Worm (Caenorhabditis elegans) whole organism, young adult: ENCODE results near the gene flh-3.

ENCODE experiments used
- C17E4.6 ChIP-seq: fragments of 200-800 bp; sonication (Bioruptor generic); IDR thresholded peaks from 2 replicates; pipeline ENCODE4 v1.3.6; 2022; ENCODE audit warnings: missing genetic modification reagents, missing genetic modification characterization, missing compliant biosample characterization
- F10E7.11 ChIP-seq: sonication (generic microtip); optimal IDR thresholded peaks from 2 replicates; lab custom pipeline; 2017; ENCODE audit warnings: mild to moderate bottlenecking, missing genetic modification characterization, moderate library complexity, missing compliant biosample characterization
- F22D6.2 ChIP-seq: sonication (generic microtip); optimal IDR thresholded peaks from 2 replicates; lab custom pipeline; 2016; ENCODE audit warnings: mild to moderate bottlenecking, missing genetic modification characterization, missing compliant biosample characterization
- T07F8.4 ChIP-seq: sonication (generic microtip); optimal IDR thresholded peaks from 2 replicates; lab custom pipeline; 2016; ENCODE audit warnings: mild to moderate bottlenecking, missing genetic modification characterization, moderate library complexity, missing compliant biosample characterization
- akir-1 ChIP-seq: fragments of 200-800 bp; sonication (Bioruptor generic); optimal IDR thresholded peaks from 2 replicates; lab custom pipeline; 2018; ENCODE audit warnings: mild to moderate bottlenecking, missing genetic modification characterization, moderate library complexity, missing compliant biosample characterization
- ama-1 ChIP-seq, 3 experiments: fragments of 150-350 bp in 1 of 3; sonication (generic microtip) in 2 of 3; optimal IDR thresholded peaks; 2 replicates each; lab custom pipeline; 2014 to 2018; ENCODE audit warnings: missing biosample characterization in 2 of 3, missing genetic modification characterization in 2 of 3, missing genetic modification reagents in 2 of 3
- aptf-3 ChIP-seq: fragments of 200-800 bp; sonication (Bioruptor generic); IDR thresholded peaks from 2 replicates; pipeline ENCODE4 v1.3.6; 2022; ENCODE audit warnings: missing genetic modification characterization, missing compliant biosample characterization
- athp-1 ChIP-seq: sonication (generic microtip); optimal IDR thresholded peaks from 2 replicates; lab custom pipeline; 2017; ENCODE audit warnings: mild to moderate bottlenecking, missing genetic modification characterization, missing compliant biosample characterization
- attf-3 ChIP-seq: fragments of 200-800 bp; sonication (Bioruptor generic); conservative IDR thresholded peaks from 2 replicates; pipeline ENCODE4 v1.3.6; 2022; ENCODE audit warnings: missing genetic modification reagents, missing genetic modification characterization, missing compliant biosample characterization
- cebp-2 ChIP-seq: fragments of 200-800 bp; sonication (Bioruptor generic); IDR thresholded peaks from 2 replicates; pipeline ENCODE4 v1.3.6; 2022; ENCODE audit warnings: missing genetic modification characterization, missing compliant biosample characterization
- ceh-27 ChIP-seq: fragments of 200-800 bp; sonication (Bioruptor generic); optimal IDR thresholded peaks from 2 replicates; lab custom pipeline; 2018; ENCODE audit warnings: mild to moderate bottlenecking, missing genetic modification characterization, moderate library complexity, missing compliant biosample characterization
- ceh-58 ChIP-seq: fragments of 200-800 bp; sonication (Bioruptor generic); IDR thresholded peaks from 2 replicates; pipeline ENCODE4 v1.3.6; 2022; ENCODE audit warnings: missing genetic modification characterization, missing compliant biosample characterization
- ceh-79 ChIP-seq: sonication (generic microtip); optimal IDR thresholded peaks from 2 replicates; lab custom pipeline; 2017; ENCODE audit warnings: mild to moderate bottlenecking, missing genetic modification characterization, missing compliant biosample characterization
- ceh-91 ChIP-seq: fragments of 200-800 bp; sonication (Bioruptor generic); IDR thresholded peaks from 2 replicates; pipeline ENCODE4 v1.3.6; 2022; ENCODE audit warnings: missing genetic modification reagents, missing genetic modification characterization, missing compliant biosample characterization
- chd-7 ChIP-seq: sonication (generic microtip); optimal IDR thresholded peaks from 2 replicates; lab custom pipeline; 2016; ENCODE audit warnings: mild to moderate bottlenecking, missing genetic modification characterization, moderate library complexity, missing compliant biosample characterization
- dox-1 ChIP-seq: fragments of 200-800 bp; sonication (Bioruptor generic); IDR thresholded peaks from 2 replicates; pipeline ENCODE4 v1.3.6; 2022; ENCODE audit warnings: missing genetic modification reagents, missing genetic modification characterization, missing compliant biosample characterization
- efl-1 ChIP-seq: fragments of 150-350 bp; optimal IDR thresholded peaks from 2 replicates; lab custom pipeline; 2014; ENCODE audit warnings: missing biosample characterization, missing genetic modification reagents, missing genetic modification characterization
- egrh-3 ChIP-seq: fragments of 200-800 bp; sonication (Bioruptor generic); IDR thresholded peaks from 2 replicates; pipeline ENCODE4 v1.3.6; 2022; ENCODE audit warnings: missing genetic modification reagents, missing genetic modification characterization, missing compliant biosample characterization
- ekl-4 ChIP-seq: fragments of 200-800 bp; sonication (Bioruptor generic); IDR thresholded peaks from 2 replicates; pipeline ENCODE4 v1.3.6; 2022; ENCODE audit warnings: missing genetic modification reagents, missing genetic modification characterization, missing compliant biosample characterization
- ets-4 ChIP-seq: fragments of 200-800 bp; sonication (Bioruptor generic); optimal IDR thresholded peaks from 2 replicates; lab custom pipeline; 2018; ENCODE audit warnings: mild to moderate bottlenecking, missing genetic modification characterization, missing compliant biosample characterization
- him-1 ChIP-seq: sonication (generic microtip); optimal IDR thresholded peaks from 2 replicates; lab custom pipeline; 2016; ENCODE audit warnings: missing genotype, missing genetic modification reagents, missing genetic modification characterization, missing compliant biosample characterization
- hlh-12 ChIP-seq: sonication (generic microtip); optimal IDR thresholded peaks from 2 replicates; lab custom pipeline; 2016; ENCODE audit warnings: missing genetic modification characterization, missing compliant biosample characterization
- hlh-26 ChIP-seq: fragments of 200-800 bp; sonication (Bioruptor generic); conservative IDR thresholded peaks from 2 replicates; pipeline ENCODE4 v1.3.6; 2022; ENCODE audit warnings: missing genetic modification reagents, missing genetic modification characterization, missing compliant biosample characterization
- hmg-20 ChIP-seq: fragments of 200-800 bp; sonication (Bioruptor generic); IDR thresholded peaks from 2 replicates; pipeline ENCODE4 v1.3.6; 2022; ENCODE audit warnings: missing genetic modification reagents, missing genetic modification characterization, missing compliant biosample characterization
- lin-26 ChIP-seq: fragments of 200-800 bp; sonication (Bioruptor generic); IDR thresholded peaks from 2 replicates; pipeline ENCODE4 v1.3.6; 2022; ENCODE audit warnings: missing genetic modification reagents, missing genetic modification characterization, missing compliant biosample characterization
- lin-40 ChIP-seq: sonication (generic microtip); optimal IDR thresholded peaks from 2 replicates; lab custom pipeline; 2016; ENCODE audit warnings: missing genetic modification characterization, mild to moderate bottlenecking, missing compliant biosample characterization, missing genotype, missing genetic modification reagents
- madf-6 ChIP-seq: fragments of 200-800 bp; sonication (Bioruptor generic); IDR thresholded peaks from 2 replicates; pipeline ENCODE4 v1.3.6; 2022; ENCODE audit warnings: missing genetic modification reagents, missing genetic modification characterization, missing compliant biosample characterization
- mcd-1 ChIP-seq: fragments of 200-800 bp; sonication (Bioruptor generic); IDR thresholded peaks from 2 replicates; pipeline ENCODE4 v1.3.6; 2022; ENCODE audit warnings: missing genetic modification reagents, missing genetic modification characterization, missing compliant biosample characterization
- nfya-1 ChIP-seq: sonication (generic microtip); optimal IDR thresholded peaks from 2 replicates; lab custom pipeline; 2017; ENCODE audit warnings: antibody characterized with exemption, missing compliant biosample characterization, missing genetic modification characterization, borderline replicate concordance; ENCODE audit not compliant: insufficient read depth
- nhr-120 ChIP-seq: fragments of 200-800 bp; sonication (Bioruptor generic); IDR thresholded peaks from 2 replicates; pipeline ENCODE4 v1.3.6; 2022; ENCODE audit warnings: missing genetic modification characterization, missing compliant biosample characterization
- nhr-179 ChIP-seq: sonication (generic microtip); optimal IDR thresholded peaks from 2 replicates; lab custom pipeline; 2016; ENCODE audit warnings: mild to moderate bottlenecking, missing genetic modification characterization, missing compliant biosample characterization
- pha-4 ChIP-seq: fragments of 150-350 bp; sonication (generic microtip); optimal IDR thresholded peaks from 2 replicates; lab custom pipeline; 2014; ENCODE audit warnings: missing biosample characterization, missing genetic modification reagents, missing genetic modification characterization
- sea-2 ChIP-seq: fragments of 200-800 bp; sonication (Bioruptor generic); IDR thresholded peaks from 2 replicates; pipeline ENCODE4 v1.3.6; 2022; ENCODE audit warnings: missing genetic modification characterization, missing compliant biosample characterization
- snpc-4 ChIP-seq, 5 experiments: fragments of 150-350 bp in 1 of 5; sonication (generic microtip) in 4 of 5; optimal IDR thresholded peaks; 2 replicates each; lab custom pipeline; 2014 to 2018; ENCODE audit warnings: missing genetic modification characterization in 5 of 5, missing biosample characterization in 3 of 5, antibody characterized with exemption in 2 of 5, mild to moderate bottlenecking in 2 of 5, missing compliant biosample characterization in 2 of 5, missing genotype in 2 of 5, moderate library complexity in 2 of 5, missing genetic modification reagents in 1 of 5
- sptf-2 ChIP-seq: fragments of 200-800 bp; sonication (Bioruptor generic); optimal IDR thresholded peaks from 2 replicates; lab custom pipeline; 2018; ENCODE audit warnings: mild to moderate bottlenecking, missing genetic modification characterization, missing compliant biosample characterization
- tlf-1 ChIP-seq: fragments of 200-800 bp; sonication (Bioruptor generic); optimal IDR thresholded peaks from 2 replicates; lab custom pipeline; 2018; ENCODE audit warnings: mild to moderate bottlenecking, missing genetic modification characterization, missing compliant biosample characterization
- unc-130 ChIP-seq: sonication (generic microtip); optimal IDR thresholded peaks from 2 replicates; lab custom pipeline; 2016; ENCODE audit warnings: missing genetic modification reagents, missing genetic modification characterization, missing compliant biosample characterization
- unc-62 ChIP-seq: fragments of 150-350 bp; optimal IDR thresholded peaks from 2 replicates; lab custom pipeline; 2014; ENCODE audit warnings: missing biosample characterization, missing genetic modification reagents, missing genetic modification characterization
- zfh-2 ChIP-seq: fragments of 200-800 bp; sonication (Bioruptor generic); conservative IDR thresholded peaks from 2 replicates; pipeline ENCODE4 v1.3.6; 2022; ENCODE audit warnings: missing genetic modification reagents, missing genetic modification characterization, missing compliant biosample characterization
- zim-3 ChIP-seq: sonication (generic microtip); optimal IDR thresholded peaks from 2 replicates; lab custom pipeline; 2017; ENCODE audit warnings: mild to moderate bottlenecking, missing genetic modification characterization, moderate library complexity, missing compliant biosample characterization
- ztf-28 ChIP-seq: fragments of 200-800 bp; sonication (Bioruptor generic); IDR thresholded peaks from 2 replicates; pipeline ENCODE4 v1.3.6; 2022; ENCODE audit warnings: missing genetic modification reagents, missing genetic modification characterization, missing compliant biosample characterization
- ztf-3 ChIP-seq: fragments of 200-800 bp; sonication (Bioruptor generic); optimal IDR thresholded peaks from 2 replicates; lab custom pipeline; 2018; ENCODE audit warnings: mild to moderate bottlenecking, missing genetic modification characterization, missing compliant biosample characterization
- ztf-6 ChIP-seq: fragments of 200-800 bp; sonication (Bioruptor generic); IDR thresholded peaks from 2 replicates; pipeline ENCODE4 v1.3.6; 2022; ENCODE audit warnings: missing genetic modification reagents, missing genetic modification characterization, missing compliant biosample characterization

Gene flh-3

ce11 chrIV:9256017-9256416, 13.9 kb upstream of the flh-3 start, which contains the start of gene Y11D7A.9:
Gene Y11D7A.9 (minus strand): TSS chrIV:9256117.
- TF ChIP-seq cebp-2 (GFP tag; lab: Robert Waterston, UW) (no peak), aptf-3 (GFP tag; lab: Robert Waterston, UW) (no peak), ztf-3 (GFP tag; lab: Kevin White, UChicago) (no peak), ets-4 (GFP tag; lab: Kevin White, UChicago) (no peak), mcd-1 (no peak)

- TF ChIP-seq unc-130 (GFP tag; lab: Kevin White, UChicago) (no peak), C17E4.6 (GFP tag; lab: Robert Waterston, UW) (no peak), zfh-2 (GFP tag; lab: Robert Waterston, UW) (no peak), lin-40 (no peak), hlh-26 (GFP tag; lab: Robert Waterston, UW) (no peak), ztf-6 (GFP tag; lab: Robert Waterston, UW) (no peak), sptf-2 (GFP tag; lab: Kevin White, UChicago) (no peak), nhr-179 (no peak), nfya-1 (tag; lab: Kevin White, UChicago) (no peak), pha-4 (no peak), sea-2 (GFP tag; lab: Robert Waterston, UW) (no peak), ceh-27 (GFP tag; lab: Kevin White, UChicago) (no peak)
Observed at ce11 chrIV:9256865-9257264, 13.0 kb upstream of the flh-3 start.

- TF ChIP-seq ekl-4 (GFP tag; lab: Robert Waterston, UW) (peak; percentile 24; the same call in 1 of the 2 replicates), unc-62 (GFP tag; lab: Kevin White, UChicago) (no peak), chd-7 (tag; lab: Kevin White, UChicago) (no peak), zim-3 (tag; lab: Kevin White, UChicago) (no peak), efl-1 (GFP tag; lab: Kevin White, UChicago) (no peak), hlh-12 (no peak), snpc-4 (GFP tag; optimal IDR thresholded peaks at IDR 0.05; lab: Kevin White, UChicago) (no peak), snpc-4 (tag; optimal IDR thresholded peaks at IDR 0.05; lab: Kevin White, UChicago) (peak in 1 of 4 experiments; percentile 11), ama-1 (optimal IDR thresholded peaks at IDR 0.05; lab: Kevin White, UChicago) (peak; percentile 69), ama-1 (GFP tag; optimal IDR thresholded peaks at IDR 0.05; lab: Kevin White, UChicago) (no peak), nhr-120 (GFP tag; lab: Robert Waterston, UW) (no peak), dox-1 (GFP tag; lab: Robert Waterston, UW) (no peak), athp-1 (tag; lab: Kevin White, UChicago) (no peak), akir-1 (GFP tag; lab: Kevin White, UChicago) (no peak), F10E7.11 (tag; lab: Kevin White, UChicago) (no peak), T07F8.4 (tag; lab: Kevin White, UChicago) (no peak), ceh-79 (no peak), tlf-1 (GFP tag; lab: Kevin White, UChicago) (no peak), nhr-179 (no peak), ceh-91 (GFP tag; lab: Robert Waterston, UW) (no peak), egrh-3 (no peak), F22D6.2 (no peak), madf-6 (0 out of 2 replicates have a peak, but pooled peaks have one; percentile 21), attf-3 (GFP tag; lab: Robert Waterston, UW) (0 out of 2 replicates have a peak, but pooled peaks have one; percentile 21), ztf-28 (GFP tag; lab: Robert Waterston, UW) (no peak), mcd-1 (no peak), ceh-58 (GFP tag; lab: Robert Waterston, UW) (no peak), lin-26 (GFP tag; lab: Robert Waterston, UW) (no peak), hmg-20 (GFP tag; lab: Robert Waterston, UW) (no peak), him-1 (tag; lab: Kevin White, UChicago) (no peak)
Observed at ce11 chrIV:9258547-9258946, 11.3 kb upstream of the flh-3 start.
